Fruit fly (Drosophila melanogaster) whole organism, adult: ENCODE results near the gene Ufd4.

ENCODE experiments used
- CG11617 ChIP-seq: fragments of 200-800 bp; sonication (Bioruptor generic); optimal IDR thresholded peaks from 2 replicates; lab custom pipeline; 2017; ENCODE audit warnings: mild to moderate bottlenecking, missing biosample characterization, missing genetic modification reagents, missing genetic modification characterization
- CG12768 ChIP-seq: fragments of 200-800 bp; sonication (Bioruptor generic); optimal IDR thresholded peaks from 2 replicates; lab custom pipeline; 2017; ENCODE audit warnings: missing biosample characterization, missing genetic modification characterization, mild to moderate bottlenecking, moderate library complexity, missing genetic modification reagents
- CG14711 ChIP-seq: fragments of 200-800 bp; sonication (Bioruptor generic); optimal IDR thresholded peaks from 2 replicates; lab custom pipeline; 2018; ENCODE audit warnings: missing biosample characterization, mild to moderate bottlenecking, missing genetic modification characterization, moderate library complexity
- CG33017 ChIP-seq: fragments of 200-800 bp; sonication (Bioruptor generic); optimal IDR thresholded peaks from 2 replicates; lab custom pipeline; 2018; ENCODE audit warnings: missing biosample characterization, mild to moderate bottlenecking, missing genetic modification characterization, moderate library complexity
- CG5204 ChIP-seq: fragments of 200-800 bp; sonication (Bioruptor generic); optimal IDR thresholded peaks from 2 replicates; lab custom pipeline; 2016; ENCODE audit warnings: missing biosample characterization, missing genetic modification characterization
- CG7101 ChIP-seq: fragments of 200-800 bp; sonication (Bioruptor generic); optimal IDR thresholded peaks from 2 replicates; lab custom pipeline; 2018; ENCODE audit warnings: missing biosample characterization, mild to moderate bottlenecking, missing genetic modification characterization, moderate library complexity
- Clk ChIP-seq: fragments of 200-800 bp; sonication (Bioruptor generic); optimal IDR thresholded peaks from 2 replicates; lab custom pipeline; 2017; ENCODE audit warnings: missing biosample characterization, missing genetic modification characterization
- Mnt ChIP-seq: fragments of 200-800 bp; sonication (Bioruptor generic); optimal IDR thresholded peaks from 2 replicates; lab custom pipeline; 2016; ENCODE audit warnings: missing biosample characterization, mild to moderate bottlenecking, missing genetic modification characterization
- bab1 ChIP-seq: fragments of 200-800 bp; sonication (Bioruptor generic); optimal IDR thresholded peaks from 3 replicates; lab custom pipeline; 2019; ENCODE audit warnings: missing biosample characterization, mild to moderate bottlenecking, missing genetic modification characterization, moderate library complexity
- cic ChIP-seq: fragments of 200-800 bp; sonication (Bioruptor generic); optimal IDR thresholded peaks from 2 replicates; lab custom pipeline; 2017; ENCODE audit warnings: missing biosample characterization, mild to moderate bottlenecking, missing genetic modification characterization, moderate library complexity
- kay ChIP-seq: fragments of 200-800 bp; sonication (Bioruptor generic); peaks from one replicate; lab custom pipeline; 2016; ENCODE audit warnings: missing biosample characterization, missing genetic modification characterization, borderline replicate concordance
- ovo ChIP-seq: fragments of 200-800 bp; sonication (Bioruptor generic); optimal IDR thresholded peaks from 2 replicates; lab custom pipeline; 2016; ENCODE audit warnings: missing biosample characterization, missing genetic modification characterization
- pad ChIP-seq: fragments of 200-800 bp; sonication (Bioruptor generic); optimal IDR thresholded peaks from 3 replicates; lab custom pipeline; 2017; ENCODE audit warnings: missing biosample characterization, missing genetic modification characterization, mild to moderate bottlenecking, moderate library complexity, missing genetic modification reagents
- toe ChIP-seq: fragments of 200-800 bp; sonication (Bioruptor generic); optimal IDR thresholded peaks from 2 replicates; lab custom pipeline; 2016; ENCODE audit warnings: missing biosample characterization, missing genetic modification characterization

DNA sequence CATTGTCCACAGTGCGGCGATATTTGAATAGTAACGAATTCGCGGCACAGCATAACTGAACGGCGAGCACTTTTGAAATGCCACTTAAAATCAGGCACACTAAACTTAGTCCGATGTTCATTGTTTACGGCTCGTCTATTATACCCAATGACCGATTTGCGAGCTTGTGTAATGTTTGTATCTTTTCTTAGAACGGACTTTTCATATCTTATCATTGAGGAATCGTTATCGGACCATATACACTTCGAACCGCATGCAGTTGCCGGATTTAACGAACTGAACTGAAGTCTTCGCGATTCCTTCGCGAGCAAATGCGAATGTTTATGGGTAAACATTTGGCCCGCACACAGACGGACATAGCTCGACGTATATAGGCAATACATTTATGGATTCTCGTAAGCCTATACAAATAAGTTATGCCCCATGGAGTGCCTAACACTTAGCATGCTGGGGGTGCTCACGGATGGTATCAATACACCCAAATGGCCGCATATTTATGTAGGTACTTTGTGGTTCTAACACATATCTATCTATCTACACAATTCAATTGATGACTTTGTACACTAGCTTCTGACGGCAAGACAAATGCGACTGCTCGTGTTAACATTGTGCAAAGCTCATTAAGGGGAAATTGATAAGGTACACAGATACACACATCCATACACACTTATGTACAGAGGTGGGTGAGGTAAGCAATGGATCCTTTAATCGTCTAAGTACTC lies 54.3 kb downstream of the Ufd4 start, which contains the start of gene mthl15:
- peak; percentile 72 for TF ChIP-seq cic (GFP tag; lab: Kevin White, UChicago)
- TF ChIP-seq kay = no peak
- no peak for TF ChIP-seq Mnt (GFP tag; lab: Kevin White, UChicago)
- no peak for TF ChIP-seq Clk (GFP tag; lab: Kevin White, UChicago)
- no peak for TF ChIP-seq CG11617 (GFP tag; lab: Kevin White, UChicago)
- TF ChIP-seq CG33017 (tag; lab: Kevin White, UChicago) = no peak
- TF ChIP-seq CG14711 (tag; lab: Kevin White, UChicago) = no peak
- no peak for TF ChIP-seq CG7101 (tag; lab: Kevin White, UChicago)
- TF ChIP-seq CG12768 (GFP tag; lab: Kevin White, UChicago) = peak; percentile 35
- peak; percentile 80 for TF ChIP-seq pad (GFP tag; lab: Kevin White, UChicago)
- no peak for TF ChIP-seq toe (GFP tag; lab: Kevin White, UChicago)
- TF ChIP-seq ovo (GFP tag; lab: Kevin White, UChicago) = no peak
- TF ChIP-seq bab1 = no peak
- no peak for TF ChIP-seq CG5204 (GFP tag; lab: Kevin White, UChicago)
